Fruit fly (Drosophila melanogaster): ENCODE data around the gene CG14005.

- TF ChIP-seq insv (optimal IDR thresholded peaks at IDR 0.05) (no peak), ttk (optimal IDR thresholded peaks at IDR 0.05) (no peak), psq (optimal IDR thresholded peaks at IDR 0.05) (no peak), Myc (optimal IDR thresholded peaks at IDR 0.05) (no peak), Sin3A (optimal IDR thresholded peaks at IDR 0.05) (no peak)
These were observed 18.9 kb downstream of the CG14005 start for dm6 chr2L:5782866-5783265.

Data from Kc167 (cell line).